Fruit fly (Drosophila melanogaster): ENCODE results near the gene CG34247.
A peak's percentile ranks its signal among the peaks of the same experiment; 100 is the strongest.

The CG34247 gene

dm6 chr3L:16228659-16229205 lies 32.7 kb downstream of the CG34247 start, which contains the start of gene Tmx3 (continued):
- peak; percentile 72 for TF ChIP-seq Dip3 (GFP tag; optimal IDR thresholded peaks at IDR 0.05)
- TF ChIP-seq insv (GFP tag; optimal IDR thresholded peaks at IDR 0.05): peak in 1 of 2 experiments; percentile 58
- TF ChIP-seq D19B (GFP tag; optimal IDR thresholded peaks at IDR 0.05): peak; percentile 67
- TF ChIP-seq GATAe (GFP tag; conservative IDR thresholded peaks at IDR 0.05): peak; percentile 42
- peak; percentile 26 for TF ChIP-seq Sry-δ (GFP tag; optimal IDR thresholded peaks at IDR 0.05)
- TF ChIP-seq Gug (GFP tag; IDR thresholded peaks at IDR 0.05): peak; percentile 93
- TF ChIP-seq CG12104 (GFP tag; optimal IDR thresholded peaks at IDR 0.05): peak; percentile 76
- TF ChIP-seq NfI (GFP tag; optimal IDR thresholded peaks at IDR 0.05): peak; percentile 86
- TF ChIP-seq fu2 (GFP tag; optimal IDR thresholded peaks at IDR 0.05): peak; percentile 44
- TF ChIP-seq mld (GFP tag; IDR thresholded peaks at IDR 0.05; ENCODE audit: partially characterized antibody): no peak
- TF ChIP-seq CG15011 (GFP tag; optimal IDR thresholded peaks at IDR 0.05): peak; percentile 54
- TF ChIP-seq CG12391 (tag; optimal IDR thresholded peaks at IDR 0.05): peak; percentile 96
- TF ChIP-seq Dref (GFP tag; IDR thresholded peaks at IDR 0.05): no peak
- no peak for TF ChIP-seq CG17912 (GFP tag; optimal IDR thresholded peaks at IDR 0.05)
- peak; percentile 87 for TF ChIP-seq lab (GFP tag; optimal IDR thresholded peaks at IDR 0.05)
- TF ChIP-seq CG3065 (GFP tag; optimal IDR thresholded peaks at IDR 0.05): peak; percentile 82
- peak; percentile 70 for TF ChIP-seq CG3838 (GFP tag; optimal IDR thresholded peaks at IDR 0.05)
- no peak for TF ChIP-seq cg (GFP tag; optimal IDR thresholded peaks at IDR 0.05)
- no peak for TF ChIP-seq Scr (GFP tag; IDR thresholded peaks at IDR 0.05; ENCODE audit: partially characterized antibody)
- TF ChIP-seq CG18476 (GFP tag; optimal IDR thresholded peaks at IDR 0.05): no peak
- TF ChIP-seq CG2875 (GFP tag; optimal IDR thresholded peaks at IDR 0.05): peak; percentile 54
- no peak for TF ChIP-seq salm (tag; optimal IDR thresholded peaks at IDR 0.05)
- TF ChIP-seq CG13123 (GFP tag; optimal IDR thresholded peaks at IDR 0.05): peak; percentile 79
- no peak for TF ChIP-seq fd102C (GFP tag; optimal IDR thresholded peaks at IDR 0.05)
- peak; percentile 83 for TF ChIP-seq Fer3 (tag; optimal IDR thresholded peaks at IDR 0.05)
- peak; percentile 12 for TF ChIP-seq CG1792 (GFP tag; optimal IDR thresholded peaks at IDR 0.05)
- TF ChIP-seq Sin3A (optimal IDR thresholded peaks at IDR 0.05): no peak
- TF ChIP-seq sna (GFP tag; IDR thresholded peaks at IDR 0.05; ENCODE audit: partially characterized antibody): no peak
- peak; percentile 65; the same call in 2 of the 3 replicates for TF ChIP-seq CG6175 (GFP tag; IDR thresholded peaks at IDR 0.05)
- TF ChIP-seq CG8388 (GFP tag; optimal IDR thresholded peaks at IDR 0.05): peak; percentile 84
- peak; percentile 30 for TF ChIP-seq CG6683 (GFP tag; optimal IDR thresholded peaks at IDR 0.05)
- TF ChIP-seq az2 (GFP tag; optimal IDR thresholded peaks at IDR 0.05): peak; percentile 89
- TF ChIP-seq Atf3 (GFP tag; optimal IDR thresholded peaks at IDR 0.05): peak; percentile 38
- TF ChIP-seq Opbp (GFP tag; IDR thresholded peaks at IDR 0.05; ENCODE audit: partially characterized antibody): no peak
- TF ChIP-seq CG12155 (GFP tag; optimal IDR thresholded peaks at IDR 0.05): peak; percentile 87
- TF ChIP-seq dysf (GFP tag; IDR thresholded peaks at IDR 0.05): peak; percentile 92; the same call in 2 of the 3 replicates
- TF ChIP-seq ind (GFP tag; optimal IDR thresholded peaks at IDR 0.05): peak; percentile 82
- TF ChIP-seq stc (GFP tag; IDR thresholded peaks at IDR 0.05): peak; percentile 92
- peak; percentile 86 for TF ChIP-seq ase (GFP tag; IDR thresholded peaks at IDR 0.05)
- TF ChIP-seq tll (GFP tag; optimal IDR thresholded peaks at IDR 0.05): peak in 1 of 2 experiments; percentile 24
- no peak for TF ChIP-seq pb (GFP tag; optimal IDR thresholded peaks at IDR 0.05)
- TF ChIP-seq gce (GFP tag; IDR thresholded peaks at IDR 0.05): peak; percentile 76; the same call in 2 of the 3 replicates
- TF ChIP-seq ash1 (GFP tag; optimal IDR thresholded peaks at IDR 0.05): no peak
- TF ChIP-seq CG33557 (GFP tag; optimal IDR thresholded peaks at IDR 0.05): peak; percentile 75
- peak; percentile 94 for TF ChIP-seq tgo (GFP tag; IDR thresholded peaks at IDR 0.05)
- TF ChIP-seq CG7987 (GFP tag; optimal IDR thresholded peaks at IDR 0.05): no peak
- TF ChIP-seq tx (GFP tag; optimal IDR thresholded peaks at IDR 0.05): peak; percentile 22
- no peak for TF ChIP-seq Fer1 (GFP tag; optimal IDR thresholded peaks at IDR 0.05)
- TF ChIP-seq CG6654 (GFP tag; optimal IDR thresholded peaks at IDR 0.05): peak; percentile 33
- peak; percentile 96 for TF ChIP-seq CG9932 (GFP tag; IDR thresholded peaks at IDR 0.05)
